Worm (Caenorhabditis elegans): ENCODE data around the gene K07F5.22.
A peak's percentile ranks its signal among the peaks of the same experiment; 100 is the strongest.

Gene K07F5.22

DNA sequence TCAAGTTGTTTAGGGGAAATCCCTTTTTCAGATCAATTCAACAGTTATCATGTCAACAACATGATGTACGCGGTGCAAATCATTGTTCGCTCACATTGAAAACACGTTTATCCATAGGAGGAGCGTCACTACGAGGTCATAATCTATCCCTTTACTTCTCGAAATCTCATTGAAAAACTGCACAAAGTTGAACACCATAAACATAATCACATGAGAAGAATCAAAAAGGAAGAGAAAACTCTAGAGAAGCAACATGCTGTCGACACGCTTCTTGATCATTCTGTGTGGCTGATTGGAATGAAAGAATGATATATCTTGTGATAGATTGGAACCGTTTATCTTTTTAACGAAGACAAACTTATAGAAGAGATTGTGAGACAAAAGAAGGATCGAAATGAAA, 3.0 kb downstream of the K07F5.22 start (continued):
- no peak for TF ChIP-seq dsc-1 (tag; optimal IDR thresholded peaks at IDR 0.05)
- no peak for TF ChIP-seq nhr-84 (tag; optimal IDR thresholded peaks at IDR 0.05)
- TF ChIP-seq sox-4 (tag; optimal IDR thresholded peaks at IDR 0.05): no peak
- peak; percentile 71 for TF ChIP-seq nhr-47 (tag; optimal IDR thresholded peaks at IDR 0.05)
- no peak for TF ChIP-seq ces-1 (GFP tag; optimal IDR thresholded peaks at IDR 0.05)
- TF ChIP-seq dpl-1 (GFP tag; optimal IDR thresholded peaks at IDR 0.05): peak in 1 of 3 experiments; percentile 28
- TF ChIP-seq ceh-63 (GFP tag; optimal IDR thresholded peaks at IDR 0.05): no peak
- no peak for TF ChIP-seq lin-39 (tag; optimal IDR thresholded peaks at IDR 0.05)
- TF ChIP-seq mdl-1 (tag; optimal IDR thresholded peaks at IDR 0.05): peak in 1 of 2 experiments; percentile 64
- no peak for TF ChIP-seq irx-1 (tag; optimal IDR thresholded peaks at IDR 0.05)
- no peak for TF ChIP-seq ama-1 (optimal IDR thresholded peaks at IDR 0.05)
- no peak for TF ChIP-seq unc-30 (tag; optimal IDR thresholded peaks at IDR 0.05)
- peak; percentile 84 for TF ChIP-seq tbx-2 (tag; optimal IDR thresholded peaks at IDR 0.05)
- TF ChIP-seq ceh-88 (GFP tag; IDR thresholded peaks at IDR 0.05): 0 out of 2 replicates have a peak, but pooled peaks have one; percentile 21
- TF ChIP-seq rnt-1 (tag; optimal IDR thresholded peaks at IDR 0.05): no peak
- peak; percentile 98 for TF ChIP-seq nhr-85 (tag)
- no peak for TF ChIP-seq sptf-1 (tag; optimal IDR thresholded peaks at IDR 0.05)

ce11 chrIV:9869344-9869743, 4.5 kb downstream of the K07F5.22 start:
- TF ChIP-seq efl-1 (optimal IDR thresholded peaks at IDR 0.05): no peak
- TF ChIP-seq efl-1 (GFP tag; optimal IDR thresholded peaks at IDR 0.05 in 1 of 2): no peak
- no peak for TF ChIP-seq ama-1 (optimal IDR thresholded peaks at IDR 0.05)
- TF ChIP-seq lin-14 (GFP tag; optimal IDR thresholded peaks at IDR 0.05): peak; percentile 31
- TF ChIP-seq snpc-4 (tag; optimal IDR thresholded peaks at IDR 0.05): no peak
- no peak for TF ChIP-seq fkh-8 (tag; optimal IDR thresholded peaks at IDR 0.05)
- no peak for TF ChIP-seq C16A3.4 (tag; optimal IDR thresholded peaks at IDR 0.05)
- no peak for TF ChIP-seq nhr-47 (tag; optimal IDR thresholded peaks at IDR 0.05)
- TF ChIP-seq ceh-82 (tag; optimal IDR thresholded peaks at IDR 0.05): no peak
- peak; percentile 16 for TF ChIP-seq nhr-77 (tag; optimal IDR thresholded peaks at IDR 0.05)
- TF ChIP-seq skn-1 (tag; optimal IDR thresholded peaks at IDR 0.05): no peak
- TF ChIP-seq tbx-2 (tag; optimal IDR thresholded peaks at IDR 0.05): peak; percentile 45
- TF ChIP-seq hlh-17 (GFP tag; optimal IDR thresholded peaks at IDR 0.05; ENCODE audit: borderline replicate concordance): no peak

- no peak for TF ChIP-seq C04F5.9 (tag; optimal IDR thresholded peaks at IDR 0.05)
- TF ChIP-seq nhr-85 (tag): peak; percentile 86
- no peak for TF ChIP-seq nhr-84 (tag; optimal IDR thresholded peaks at IDR 0.05)
- TF ChIP-seq efl-1 (optimal IDR thresholded peaks at IDR 0.05): no peak
- peak in 1 of 2 experiments; percentile 53 for TF ChIP-seq efl-1 (GFP tag; optimal IDR thresholded peaks at IDR 0.05 in 1 of 2)
- TF ChIP-seq alr-1 (tag; optimal IDR thresholded peaks at IDR 0.05; ENCODE audit: borderline replicate concordance): no peak
- no peak for TF ChIP-seq nhr-76 (tag; optimal IDR thresholded peaks at IDR 0.05)
- TF ChIP-seq unc-130 (tag; optimal IDR thresholded peaks at IDR 0.05): no peak
- peak; percentile 52 for TF ChIP-seq nhr-20 (tag; optimal IDR thresholded peaks at IDR 0.05)
- TF ChIP-seq isw-1 (GFP tag; IDR thresholded peaks at IDR 0.05): no peak
- no peak for TF ChIP-seq nhr-28 (tag; optimal IDR thresholded peaks at IDR 0.05)
- no peak for TF ChIP-seq Y116A8C.19 (tag; optimal IDR thresholded peaks at IDR 0.05; ENCODE audit: borderline replicate concordance)
- no peak for TF ChIP-seq lin-35 (GFP tag; optimal IDR thresholded peaks at IDR 0.05)
- TF ChIP-seq ztf-4 (tag; optimal IDR thresholded peaks at IDR 0.05): no peak
- no peak for TF ChIP-seq fkh-4 (tag; optimal IDR thresholded peaks at IDR 0.05; ENCODE audit: borderline replicate concordance)
- no peak for TF ChIP-seq nhr-77 (tag; optimal IDR thresholded peaks at IDR 0.05)
- no peak for TF ChIP-seq efl-3 (GFP tag; optimal IDR thresholded peaks at IDR 0.05)
- TF ChIP-seq lin-15B (tag; optimal IDR thresholded peaks at IDR 0.05): no peak
- TF ChIP-seq lsy-2 (tag; optimal IDR thresholded peaks at IDR 0.05): peak in 1 of 2 experiments; percentile 29
Observed at ce11 chrIV:9872210-9872609, 7.3 kb downstream of the K07F5.22 start.
